Fruit fly (Drosophila melanogaster) whole organism: ENCODE measurements around the gene scrib.

ENCODE experiments used
- CG8478 ChIP-seq: fragments of >200 bp; optimal IDR thresholded peaks from 2 replicates; lab custom pipeline; 2018; ENCODE audit warnings: inconsistent platforms
- Dll ChIP-seq: fragments of >200 bp; optimal IDR thresholded peaks from 2 replicates; lab custom pipeline; 2017
- EcR ChIP-seq, 2 experiments: fragments of >200 bp; optimal IDR thresholded peaks; 2 replicates each; lab custom pipeline; 2017; ENCODE audit warnings: missing biosample characterization in 2 of 2, missing genetic modification characterization in 2 of 2, missing genetic modification reagents in 2 of 2
- pan ChIP-seq: fragments of >200 bp; optimal IDR thresholded peaks from 2 replicates; lab custom pipeline; 2017
- psq ChIP-seq: fragments of >200 bp; optimal IDR thresholded peaks from 2 replicates; lab custom pipeline; 2017
- usp ChIP-seq: fragments of >200 bp; optimal IDR thresholded peaks from 2 replicates; lab custom pipeline; 2017; ENCODE audit warnings: missing biosample characterization, missing genetic modification characterization, mixed read lengths

Gene scrib

DNA sequence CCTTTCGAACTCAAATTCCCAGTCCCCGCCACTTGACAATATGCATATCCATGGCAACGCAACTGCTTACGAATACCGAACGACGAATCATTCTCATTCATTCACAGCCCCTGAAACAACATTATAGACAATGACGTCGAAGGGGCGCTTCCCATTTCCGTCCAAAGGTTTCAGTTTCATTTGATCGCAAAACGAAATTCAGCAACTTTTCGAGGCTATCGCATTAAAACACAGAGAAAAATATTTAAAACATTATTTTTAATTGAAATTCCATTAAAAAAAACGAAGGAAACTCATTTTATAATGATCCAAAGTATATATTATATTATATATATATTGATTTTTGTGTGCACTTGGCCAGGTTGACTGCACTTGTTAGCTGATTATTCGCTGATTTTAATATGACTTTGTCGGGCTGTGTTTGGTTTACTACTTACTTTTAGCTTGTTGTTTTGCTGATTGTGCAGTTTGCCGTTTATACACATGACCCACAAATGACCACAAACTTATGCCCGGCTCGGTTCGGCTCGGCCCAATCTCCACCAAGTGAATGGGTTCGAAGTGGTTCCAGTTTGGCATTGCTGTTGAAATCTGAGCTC, 10.3 kb downstream of the scrib start:
- TF ChIP-seq pan (lab: Kevin White, UChicago) (no peak), psq (lab: Kevin White, UChicago) (no peak), CG8478 (lab: Kevin White, UChicago) (no peak), usp (no peak), EcR (GFP tag; optimal IDR thresholded peaks at IDR 0.05; lab: Kevin White, UChicago) (no peak), Dll (lab: Kevin White, UChicago) (no peak)

DNA sequence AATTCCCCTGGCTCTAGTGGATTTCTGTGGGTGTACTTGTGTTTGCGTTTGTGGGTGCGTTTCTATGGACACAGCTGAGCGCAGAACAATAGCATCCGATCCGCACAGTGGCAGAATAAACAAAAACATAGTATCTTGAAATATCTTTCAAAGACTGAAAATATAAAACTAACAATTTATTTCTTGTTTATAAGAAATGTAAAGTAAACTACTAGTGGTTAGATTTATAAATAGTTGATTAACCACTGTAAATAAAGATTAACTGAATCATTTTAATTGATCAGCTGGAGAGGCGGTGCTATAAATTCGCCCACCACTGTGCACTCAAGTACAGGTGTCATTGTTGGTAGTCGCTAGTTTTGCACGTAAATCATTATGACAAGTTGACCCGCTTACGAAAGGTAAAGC, 11.5 kb downstream of the scrib start:
- no peak for TF ChIP-seq psq (lab: Kevin White, UChicago)
- TF ChIP-seq Dll (lab: Kevin White, UChicago), result no peak
- no peak for TF ChIP-seq usp
- TF ChIP-seq EcR (GFP tag; optimal IDR thresholded peaks at IDR 0.05; lab: Kevin White, UChicago), result no peak
- TF ChIP-seq pan (lab: Kevin White, UChicago), result no peak
- no peak for TF ChIP-seq CG8478 (lab: Kevin White, UChicago)

DNA sequence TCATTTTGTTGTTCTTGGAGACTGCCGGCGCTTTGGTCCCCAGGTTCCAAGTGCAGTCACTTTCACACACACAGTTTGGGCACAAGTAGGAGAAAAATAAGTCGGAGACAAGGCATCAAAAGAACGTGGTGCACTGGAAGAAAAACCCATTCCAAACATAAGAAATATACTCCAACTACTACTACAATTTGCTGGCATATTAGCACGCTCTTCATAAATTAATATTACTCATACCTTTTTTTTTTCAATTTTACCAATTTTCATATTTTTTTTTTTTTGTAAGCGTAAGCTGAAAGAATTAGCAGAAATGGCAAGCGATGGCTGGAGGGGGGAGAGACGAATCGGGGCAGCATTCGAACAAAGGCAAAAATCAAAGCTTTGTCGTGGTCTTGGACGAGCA, 12.8 kb downstream of the scrib start:
- TF ChIP-seq CG8478 (lab: Kevin White, UChicago) (no peak), pan (lab: Kevin White, UChicago) (no peak), EcR (GFP tag; optimal IDR thresholded peaks at IDR 0.05; lab: Kevin White, UChicago) (no peak), psq (lab: Kevin White, UChicago) (no peak)

DNA sequence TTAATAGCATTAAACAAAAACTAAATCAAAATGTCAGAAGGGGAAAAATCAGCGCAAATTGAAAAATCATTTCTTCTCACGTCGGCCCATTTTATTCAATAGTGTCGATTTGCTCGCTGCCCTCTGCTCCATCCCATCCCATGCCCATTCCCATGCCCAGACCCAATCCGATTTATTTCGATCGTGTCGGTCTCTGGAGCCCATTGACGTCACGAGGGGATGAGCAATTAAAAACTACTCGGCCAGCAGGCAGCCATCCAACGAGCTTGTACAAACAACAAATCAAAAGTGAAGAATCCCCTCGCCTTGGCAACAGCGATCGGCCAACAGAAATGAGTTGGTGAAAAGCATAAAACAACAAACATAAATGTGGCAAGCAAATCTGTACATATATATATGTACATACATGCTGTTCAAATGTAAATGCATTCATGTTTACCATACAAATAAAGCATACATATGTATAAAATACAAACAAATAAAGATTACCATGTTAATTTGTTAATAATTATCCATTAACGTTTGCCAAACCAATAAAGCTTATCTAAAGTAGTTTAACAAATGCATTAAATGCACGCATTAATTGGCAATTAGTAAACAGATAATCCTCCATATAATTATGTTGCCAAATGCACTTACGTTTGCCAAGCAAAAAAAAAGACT, 13.5 kb downstream of the scrib start:
- TF ChIP-seq pan (lab: Kevin White, UChicago), result no peak
- TF ChIP-seq psq (lab: Kevin White, UChicago), result no peak
- TF ChIP-seq CG8478 (lab: Kevin White, UChicago), result no peak
- TF ChIP-seq Dll (lab: Kevin White, UChicago), result no peak
- no peak for TF ChIP-seq usp
- no peak for TF ChIP-seq EcR (GFP tag; optimal IDR thresholded peaks at IDR 0.05; lab: Kevin White, UChicago)

DNA sequence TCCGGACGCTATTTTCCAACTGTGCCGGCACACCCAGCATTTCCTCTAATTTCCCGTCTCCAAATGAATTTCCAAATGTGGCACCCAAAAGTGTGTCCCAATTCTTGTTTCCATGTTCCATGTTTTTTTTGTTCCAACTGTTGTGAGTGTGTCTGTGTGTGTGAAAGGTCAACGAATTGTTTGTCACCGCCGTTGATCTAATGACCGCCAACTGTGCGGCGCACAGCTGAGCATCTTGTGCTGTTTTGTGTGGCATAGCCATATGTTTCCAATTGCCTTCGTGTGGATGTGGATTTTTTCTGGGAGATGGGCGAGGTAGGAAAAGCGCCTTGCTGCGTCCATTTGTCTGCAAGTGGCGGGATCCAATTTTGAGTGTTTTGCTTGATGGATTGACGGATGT, 16.1 kb downstream of the scrib start:
- no peak for TF ChIP-seq psq (lab: Kevin White, UChicago)
- TF ChIP-seq usp, result no peak
- no peak for TF ChIP-seq EcR (GFP tag; optimal IDR thresholded peaks at IDR 0.05; lab: Kevin White, UChicago)
- no peak for TF ChIP-seq pan (lab: Kevin White, UChicago)
- TF ChIP-seq CG8478 (lab: Kevin White, UChicago), result no peak
- TF ChIP-seq Dll (lab: Kevin White, UChicago), result no peak

DNA sequence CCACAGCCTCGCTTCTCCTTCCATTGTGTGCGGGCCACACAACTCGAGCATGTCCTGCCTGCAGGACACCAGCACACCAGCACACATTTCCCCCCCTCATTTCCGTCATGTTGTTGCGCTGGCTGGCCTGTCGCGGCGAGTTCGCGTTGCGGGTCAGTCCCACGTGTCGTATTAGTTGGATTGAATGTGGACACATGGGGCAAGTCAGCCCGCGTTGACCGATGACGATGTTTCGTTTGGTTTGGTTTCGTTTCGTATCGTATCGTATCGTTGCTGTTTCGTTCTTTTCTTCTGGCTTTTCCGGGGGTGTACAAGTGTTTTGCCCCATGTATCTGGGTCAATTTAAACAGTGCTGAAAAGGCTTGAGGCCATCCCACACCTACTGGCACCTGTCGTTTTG, 17.2 kb downstream of the scrib start:
- TF ChIP-seq pan (lab: Kevin White, UChicago), result no peak
- no peak for TF ChIP-seq usp
- no peak for TF ChIP-seq Dll (lab: Kevin White, UChicago)
- no peak for TF ChIP-seq EcR (GFP tag; optimal IDR thresholded peaks at IDR 0.05; lab: Kevin White, UChicago)
- no peak for TF ChIP-seq psq (lab: Kevin White, UChicago)
- TF ChIP-seq CG8478 (lab: Kevin White, UChicago), result no peak

DNA sequence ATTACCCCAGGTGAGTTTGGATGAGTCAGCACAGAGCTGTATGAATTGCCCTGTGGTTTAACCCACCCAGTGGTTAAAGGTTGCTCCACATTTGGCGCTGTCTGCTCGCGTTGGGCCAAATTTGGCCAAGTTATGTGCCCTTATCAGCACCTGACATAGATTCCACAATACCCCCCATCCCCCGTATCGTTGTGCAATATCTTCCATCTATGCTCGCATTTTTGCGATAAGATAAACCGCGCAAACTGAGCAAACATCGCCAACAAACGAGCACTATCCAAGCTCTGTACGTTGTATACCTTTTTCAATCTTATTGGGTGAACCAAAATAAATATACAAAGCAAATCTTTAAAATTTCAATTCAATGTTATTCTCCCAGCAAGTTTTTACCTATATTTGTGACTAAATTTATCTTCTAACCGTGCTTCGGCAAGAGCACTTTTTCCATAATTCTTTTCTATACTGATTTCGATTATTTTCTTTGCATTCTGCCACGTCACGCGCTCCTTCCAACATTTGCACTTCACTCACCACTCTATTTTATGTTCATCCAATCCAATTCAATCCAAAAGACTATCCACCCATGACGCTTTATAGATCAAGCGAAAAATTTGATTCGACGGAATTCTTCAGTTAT, 19.6 kb downstream of the scrib start:
- no peak for TF ChIP-seq pan (lab: Kevin White, UChicago)
- TF ChIP-seq CG8478 (lab: Kevin White, UChicago), result no peak
- no peak for TF ChIP-seq usp
- no peak for TF ChIP-seq psq (lab: Kevin White, UChicago)
- no peak for TF ChIP-seq Dll (lab: Kevin White, UChicago)
- TF ChIP-seq EcR (GFP tag; optimal IDR thresholded peaks at IDR 0.05; lab: Kevin White, UChicago), result no peak

DNA sequence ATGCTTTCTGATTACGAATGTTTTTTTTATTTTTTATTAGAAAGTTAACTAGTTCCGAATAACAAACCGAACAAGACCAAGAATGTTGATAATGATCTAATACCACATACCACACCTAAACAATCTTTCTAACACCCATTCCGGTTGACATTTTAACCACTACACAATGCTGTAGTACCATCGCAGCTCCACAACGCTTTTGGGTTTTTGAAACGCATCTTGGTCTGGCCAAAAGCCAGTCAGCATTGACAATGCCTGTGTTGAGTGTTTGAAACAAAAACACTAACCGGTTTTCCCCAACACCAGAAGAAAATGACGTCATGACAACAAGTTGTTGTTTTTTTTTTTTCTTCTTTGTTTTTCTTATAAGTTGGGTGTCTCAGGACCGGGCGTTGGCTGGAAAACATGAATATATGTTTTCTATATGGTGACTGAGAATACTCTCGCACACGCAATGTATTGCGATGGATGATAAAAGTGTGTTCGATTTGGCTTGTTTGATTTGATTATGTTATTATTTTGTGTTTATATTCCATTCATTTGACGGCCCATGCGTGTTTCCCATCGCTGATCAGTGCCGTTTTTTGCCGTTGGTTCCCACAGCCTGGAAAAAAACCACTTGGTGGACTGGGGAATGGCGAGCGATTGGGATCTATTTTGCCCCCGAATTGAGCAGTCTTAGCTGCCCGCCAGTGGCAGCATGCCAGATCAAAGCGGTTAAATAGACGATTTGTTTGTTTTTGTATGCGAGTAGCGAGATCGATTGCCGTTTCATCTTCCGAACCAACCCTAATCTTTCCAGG, 20.6 kb downstream of the scrib start:
- no peak for TF ChIP-seq EcR (GFP tag; optimal IDR thresholded peaks at IDR 0.05; lab: Kevin White, UChicago)
- no peak for TF ChIP-seq psq (lab: Kevin White, UChicago)
- no peak for TF ChIP-seq CG8478 (lab: Kevin White, UChicago)
- no peak for TF ChIP-seq usp
- no peak for TF ChIP-seq pan (lab: Kevin White, UChicago)
- no peak for TF ChIP-seq Dll (lab: Kevin White, UChicago)

DNA sequence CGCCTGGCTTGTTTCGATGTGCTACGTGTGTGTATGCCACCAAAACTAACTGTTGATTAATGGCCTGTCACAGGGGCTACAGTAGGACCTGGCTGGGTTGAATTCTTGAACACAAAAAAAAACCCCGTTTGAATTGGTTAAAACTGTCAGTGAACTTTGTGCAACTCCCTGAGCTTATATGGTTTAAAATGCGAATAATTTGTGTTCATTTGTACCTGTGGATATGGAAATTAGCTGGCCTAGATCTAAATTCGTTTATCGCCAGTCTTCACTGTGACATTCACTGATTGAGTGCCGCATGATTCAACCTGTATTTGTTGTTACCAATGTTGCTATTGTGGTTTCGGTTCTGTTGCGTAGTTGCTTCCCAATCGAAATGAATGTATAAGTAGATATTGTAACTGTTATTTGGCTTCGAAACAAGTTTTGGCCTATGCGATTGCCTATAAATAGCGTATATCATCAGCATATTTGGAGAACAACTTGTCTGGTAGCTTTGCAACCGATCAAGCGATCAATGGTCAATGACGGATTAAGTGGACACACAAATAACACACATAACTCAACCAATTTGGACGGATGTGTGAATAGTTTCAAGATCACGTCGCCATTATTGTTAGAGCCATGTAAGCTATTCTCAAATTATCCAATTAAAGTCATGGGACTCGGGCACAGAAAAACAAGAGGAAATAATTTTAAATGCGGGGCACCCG, 21.5 kb downstream of the scrib start:
- TF ChIP-seq usp, result no peak
- no peak for TF ChIP-seq CG8478 (lab: Kevin White, UChicago)
- TF ChIP-seq pan (lab: Kevin White, UChicago), result no peak
- TF ChIP-seq EcR (GFP tag; optimal IDR thresholded peaks at IDR 0.05; lab: Kevin White, UChicago), result no peak
- TF ChIP-seq Dll (lab: Kevin White, UChicago), result no peak
- TF ChIP-seq psq (lab: Kevin White, UChicago), result no peak

DNA sequence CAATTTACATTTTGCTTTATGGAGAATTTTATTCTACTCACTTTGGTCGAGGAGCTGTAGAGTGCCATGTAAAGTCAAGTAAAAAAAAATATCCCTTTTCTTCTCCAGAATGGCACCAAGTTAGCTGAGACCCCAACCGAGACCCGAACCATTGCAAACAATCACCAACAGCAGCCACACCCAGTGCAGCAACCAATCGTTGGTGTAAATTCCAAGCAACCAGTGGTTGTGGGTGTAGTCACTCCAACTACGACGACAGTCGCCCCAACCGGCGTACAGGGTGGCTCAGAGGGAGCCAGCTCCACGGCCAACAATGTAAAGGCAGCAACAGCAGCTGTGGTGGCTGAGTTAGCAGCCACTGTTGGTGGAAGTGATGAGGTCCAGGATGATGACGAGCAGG, 30.7 kb downstream of the scrib start:
- TF ChIP-seq CG8478 (lab: Kevin White, UChicago) (no peak), usp (no peak), Dll (lab: Kevin White, UChicago) (no peak), pan (lab: Kevin White, UChicago) (no peak), EcR (GFP tag; optimal IDR thresholded peaks at IDR 0.05; lab: Kevin White, UChicago) (no peak), psq (lab: Kevin White, UChicago) (no peak)
